Worm (Caenorhabditis elegans): ENCODE measurements around the gene srh-25.

- no peak for TF ChIP-seq ets-7 (tag; optimal IDR thresholded peaks at IDR 0.05)
- TF ChIP-seq tra-4 (tag; optimal IDR thresholded peaks at IDR 0.05): no peak
These were observed 21.7 kb downstream of the srh-25 start, which contains the start of gene cdr-7 for ce11 chrV:12411909-12412308.
